Fruit fly (Drosophila melanogaster): ENCODE data around the gene CG42834.

dm6 chr3R:17417167-17417566 is 1.4 kb upstream of the CG42834 start, which contains the start of gene CG33333:
- TF ChIP-seq pan (optimal IDR thresholded peaks at IDR 0.05) (no peak), Dll (optimal IDR thresholded peaks at IDR 0.05) (no peak), psq (optimal IDR thresholded peaks at IDR 0.05) (no peak), usp (GFP tag; optimal IDR thresholded peaks at IDR 0.05) (no peak), EcR (GFP tag; optimal IDR thresholded peaks at IDR 0.05) (no peak), CG8478 (optimal IDR thresholded peaks at IDR 0.05) (no peak)

Data from whole organism.